Worm (Caenorhabditis elegans): ENCODE data around the gene K09D9.1.

Gene K09D9.1

ce11 chrV:4063559-4064164 lies 38.8 kb downstream of the K09D9.1 start:
- TF ChIP-seq gmeb-1 (tag; optimal IDR thresholded peaks at IDR 0.05) (peak; percentile 36), lsy-2 (tag; optimal IDR thresholded peaks at IDR 0.05) (peak; percentile 63 to 89)

- TF ChIP-seq crh-2 (tag; optimal IDR thresholded peaks at IDR 0.05), result no peak
Measured at ce11 chrV:4073455-4073854, 48.6 kb downstream of the K09D9.1 start, which contains the start of gene otpl-2. Gene otpl-2 (plus strand): TSS chrV:4073755.
